Worm (Caenorhabditis elegans) whole organism, L4 larva: Measurements from ENCODE around the gene ZK673.1.
A peak's percentile ranks its signal among the peaks of the same experiment; 100 is the strongest.

ENCODE experiments used
- D1046.2 ChIP-seq: fragments of 200-800 bp; sonication (Bioruptor generic); IDR thresholded peaks from 2 replicates; pipeline ENCODE4 v1.3.6; 2022; ENCODE audit warnings: missing genetic modification characterization, missing compliant biosample characterization
- F44E2.7 ChIP-seq: fragments of 200-800 bp; sonication (Bioruptor generic); IDR thresholded peaks from 2 replicates; pipeline ENCODE4 v2.1.2; 2022; ENCODE audit warnings: missing genetic modification characterization, missing compliant biosample characterization
- F49E8.2 ChIP-seq: sonication (generic microtip); optimal IDR thresholded peaks from 2 replicates; lab custom pipeline; 2016; ENCODE audit warnings: missing compliant biosample characterization, mild to moderate bottlenecking, missing genetic modification characterization, borderline replicate concordance
- Y48G9A.11 ChIP-seq: fragments of 200-800 bp; sonication (Bioruptor generic); IDR thresholded peaks from 2 replicates; pipeline ENCODE4 v1.3.6; 2022; ENCODE audit warnings: missing genetic modification reagents, missing genetic modification characterization, missing compliant biosample characterization
- Y5F2A.4 ChIP-seq: fragments of 200-800 bp; sonication (Bioruptor generic); optimal IDR thresholded peaks from 2 replicates; lab custom pipeline; 2018; ENCODE audit warnings: mild to moderate bottlenecking, missing genetic modification characterization, missing compliant biosample characterization
- arid-1 ChIP-seq: fragments of 200-800 bp; sonication (Bioruptor generic); conservative IDR thresholded peaks from 2 replicates; pipeline ENCODE4 v1.3.6; 2022; ENCODE audit warnings: missing genetic modification reagents, missing genetic modification characterization, missing compliant biosample characterization
- attf-4 ChIP-seq: sonication (generic microtip); optimal IDR thresholded peaks from 3 replicates; lab custom pipeline; 2017; ENCODE audit warnings: missing biosample characterization, missing genetic modification characterization
- ceh-20 ChIP-seq: fragments of 200-800 bp; sonication (Bioruptor generic); IDR thresholded peaks from 2 replicates; pipeline ENCODE4 v1.3.6; 2022; ENCODE audit warnings: missing genetic modification reagents, missing genetic modification characterization, missing compliant biosample characterization
- ceh-28 ChIP-seq: fragments of 150-350 bp; optimal IDR thresholded peaks from 2 replicates; lab custom pipeline; 2014; ENCODE audit warnings: missing biosample characterization, missing genetic modification reagents, missing genetic modification characterization
- ceh-44 ChIP-seq: fragments of 200-800 bp; sonication (Bioruptor generic); IDR thresholded peaks from 2 replicates; pipeline ENCODE4 v1.3.6; 2022; ENCODE audit warnings: missing genetic modification reagents, missing genetic modification characterization, missing compliant biosample characterization
- ces-1 ChIP-seq: fragments of 150-350 bp; sonication (generic microtip); optimal IDR thresholded peaks from 4 replicates; lab custom pipeline; 2014; ENCODE audit warnings: missing biosample characterization, missing genetic modification reagents, missing genetic modification characterization
- daf-16 ChIP-seq, 3 experiments: sonication (generic microtip); optimal IDR thresholded peaks; 2 replicates each; lab custom pipeline; 2016 to 2017; ENCODE audit warnings: missing genetic modification characterization in 3 of 3, missing genetic modification reagents in 3 of 3, mild to moderate bottlenecking in 2 of 3, missing compliant biosample characterization in 2 of 3, missing biosample characterization in 1 of 3, moderate library complexity in 1 of 3
- daf-8 ChIP-seq: fragments of 200-800 bp; sonication (Bioruptor generic); IDR thresholded peaks from 2 replicates; pipeline ENCODE4 v1.3.6; 2022; ENCODE audit warnings: missing genetic modification characterization, missing compliant biosample characterization
- duxl-1 ChIP-seq: sonication (generic microtip); optimal IDR thresholded peaks from 2 replicates; lab custom pipeline; 2016; ENCODE audit warnings: mild to moderate bottlenecking, missing genetic modification characterization, moderate library complexity, missing compliant biosample characterization; ENCODE audit not compliant: poor library complexity
- dve-1 ChIP-seq: sonication (generic microtip); optimal IDR thresholded peaks from 2 replicates; lab custom pipeline; 2017; ENCODE audit warnings: antibody characterized with exemption, mild to moderate bottlenecking, missing genetic modification characterization, missing compliant biosample characterization; ENCODE audit not compliant: insufficient read depth
- fos-1 ChIP-seq: fragments of 150-350 bp; optimal IDR thresholded peaks from 2 replicates; lab custom pipeline; 2014; ENCODE audit warnings: missing biosample characterization, missing genetic modification characterization
- gei-8 ChIP-seq: fragments of 200-800 bp; sonication (Bioruptor generic); optimal IDR thresholded peaks from 2 replicates; lab custom pipeline; 2018; ENCODE audit warnings: mild to moderate bottlenecking, missing genetic modification characterization, missing compliant biosample characterization
- hif-1 ChIP-seq, 2 experiments: sonication (generic microtip); optimal IDR thresholded peaks; 2 replicates each; lab custom pipeline; 2016 to 2017; ENCODE audit warnings: missing compliant biosample characterization in 2 of 2, missing genetic modification characterization in 2 of 2, missing genetic modification reagents in 2 of 2, missing genotype in 2 of 2, mild to moderate bottlenecking in 1 of 2
- hlh-11 ChIP-seq: fragments of 200-800 bp; sonication (Bioruptor generic); optimal IDR thresholded peaks from 2 replicates; lab custom pipeline; 2018; ENCODE audit warnings: mild to moderate bottlenecking, missing genetic modification characterization, missing compliant biosample characterization
- hlh-30 ChIP-seq: sonication (generic microtip); optimal IDR thresholded peaks from 2 replicates; lab custom pipeline; 2017; ENCODE audit warnings: antibody characterized with exemption, mild to moderate bottlenecking, missing genetic modification characterization, missing compliant biosample characterization; ENCODE audit not compliant: insufficient read depth
- jun-1 ChIP-seq: fragments of 150-350 bp; optimal IDR thresholded peaks from 2 replicates; lab custom pipeline; 2014; ENCODE audit warnings: missing biosample characterization, missing genetic modification reagents, missing genetic modification characterization
- lim-7 ChIP-seq: fragments of 200-800 bp; sonication (Bioruptor generic); IDR thresholded peaks from 2 replicates; pipeline ENCODE4 v1.3.6; 2022; ENCODE audit warnings: missing genetic modification characterization, missing compliant biosample characterization
- lin-1 ChIP-seq: fragments of 200-800 bp; sonication (Bioruptor generic); IDR thresholded peaks from 2 replicates; pipeline ENCODE4 v1.3.6; 2022; ENCODE audit warnings: missing genetic modification reagents, missing genetic modification characterization, missing compliant biosample characterization
- lin-13 ChIP-seq: fragments of 150-350 bp; optimal IDR thresholded peaks from 2 replicates; lab custom pipeline; 2014; ENCODE audit warnings: missing biosample characterization, missing genetic modification reagents, missing genetic modification characterization
- lin-15B ChIP-seq: fragments of 150-350 bp; sonication (generic microtip); optimal IDR thresholded peaks from 3 replicates; lab custom pipeline; 2014; ENCODE audit warnings: missing biosample characterization, missing genetic modification characterization
- lin-29 ChIP-seq: fragments of 200-800 bp; sonication (Bioruptor generic); IDR thresholded peaks from 2 replicates; pipeline ENCODE4 v1.3.6; 2022; ENCODE audit warnings: missing genetic modification reagents, missing genetic modification characterization, missing compliant biosample characterization
- lin-38 ChIP-seq: fragments of 200-800 bp; sonication (Bioruptor generic); IDR thresholded peaks from 2 replicates; pipeline ENCODE4 v1.3.6; 2022; ENCODE audit warnings: missing genetic modification reagents, missing genetic modification characterization, missing compliant biosample characterization
- lin-39 ChIP-seq: fragments of 150-350 bp; optimal IDR thresholded peaks from 2 replicates; lab custom pipeline; 2014; ENCODE audit warnings: missing biosample characterization, missing genetic modification reagents, missing genetic modification characterization
- lir-3 ChIP-seq: sonication (generic microtip); optimal IDR thresholded peaks from 2 replicates; lab custom pipeline; 2016; ENCODE audit warnings: mild to moderate bottlenecking, missing genetic modification characterization, missing compliant biosample characterization
- lsy-2 ChIP-seq, 2 experiments: fragments of 150-350 bp in 1 of 2; sonication (generic microtip) in 1 of 2; optimal IDR thresholded peaks; 2 replicates each; lab custom pipeline; 2014 to 2017; ENCODE audit warnings: missing biosample characterization in 2 of 2, missing genetic modification characterization in 2 of 2
- mdl-1 ChIP-seq, 2 experiments: fragments of 150-350 bp in 1 of 2; sonication (generic microtip) in 1 of 2; optimal IDR thresholded peaks; 2 replicates each; lab custom pipeline; 2014 to 2017; ENCODE audit warnings: missing biosample characterization in 2 of 2, missing genetic modification characterization in 2 of 2
- mes-2 ChIP-seq: sonication (generic microtip); optimal IDR thresholded peaks from 2 replicates; lab custom pipeline; 2016; ENCODE audit warnings: missing genotype, mild to moderate bottlenecking, missing genetic modification characterization, missing compliant biosample characterization; ENCODE audit not compliant: poor library complexity, severe bottlenecking
- nhr-10 ChIP-seq: fragments of 150-350 bp; optimal IDR thresholded peaks from 2 replicates; lab custom pipeline; 2014; ENCODE audit warnings: missing biosample characterization, missing genetic modification characterization
- nhr-28 ChIP-seq: fragments of 150-350 bp; optimal IDR thresholded peaks from 2 replicates; lab custom pipeline; 2014; ENCODE audit warnings: missing biosample characterization, missing genetic modification characterization
- nhr-6 ChIP-seq: fragments of 150-350 bp; optimal IDR thresholded peaks from 2 replicates; lab custom pipeline; 2014; ENCODE audit warnings: missing biosample characterization, missing genetic modification characterization
- php-3 ChIP-seq: fragments of 200-800 bp; sonication (Bioruptor generic); IDR thresholded peaks from 2 replicates; pipeline ENCODE4 v1.3.6; 2022; ENCODE audit warnings: missing genetic modification reagents, missing genetic modification characterization, missing compliant biosample characterization
- pqm-1 ChIP-seq: sonication (generic microtip); optimal IDR thresholded peaks from 2 replicates; lab custom pipeline; 2017; ENCODE audit warnings: missing biosample characterization, missing genetic modification characterization
- saeg-2 ChIP-seq: fragments of 200-800 bp; sonication (Bioruptor generic); IDR thresholded peaks from 2 replicates; pipeline ENCODE4 v1.3.6; 2022; ENCODE audit warnings: missing genetic modification reagents, missing genetic modification characterization, missing compliant biosample characterization
- set-16 ChIP-seq: fragments of 200-800 bp; sonication (Bioruptor generic); IDR thresholded peaks from 2 replicates; pipeline ENCODE4 v1.3.6; 2022; ENCODE audit warnings: missing genetic modification reagents, missing genetic modification characterization, missing compliant biosample characterization
- snpc-1.2 ChIP-seq: fragments of 200-800 bp; sonication (Bioruptor generic); IDR thresholded peaks from 2 replicates; pipeline ENCODE4 v1.3.6; 2022; ENCODE audit warnings: missing genetic modification reagents, missing genetic modification characterization, missing compliant biosample characterization
- snpc-4 ChIP-seq: fragments of 150-350 bp; optimal IDR thresholded peaks from 2 replicates; lab custom pipeline; 2014; ENCODE audit warnings: missing biosample characterization, missing genetic modification characterization
- spr-1 ChIP-seq: sonication (generic microtip); optimal IDR thresholded peaks from 2 replicates; lab custom pipeline; 2016; ENCODE audit warnings: mild to moderate bottlenecking, missing genetic modification characterization, missing compliant biosample characterization
- tag-97 ChIP-seq: fragments of 200-800 bp; sonication (Bioruptor generic); IDR thresholded peaks from 2 replicates; pipeline ENCODE4 v1.3.6; 2022; ENCODE audit warnings: missing genetic modification characterization, missing compliant biosample characterization
- unc-130 ChIP-seq: sonication (generic microtip); optimal IDR thresholded peaks from 2 replicates; lab custom pipeline; 2016; ENCODE audit warnings: missing genetic modification reagents, missing genetic modification characterization, missing compliant biosample characterization
- unc-39 ChIP-seq: sonication (generic microtip); optimal IDR thresholded peaks from 2 replicates; lab custom pipeline; 2017; ENCODE audit warnings: missing biosample characterization, missing genetic modification characterization
- vab-7 ChIP-seq: fragments of 200-800 bp; sonication (Bioruptor generic); IDR thresholded peaks from 2 replicates; pipeline ENCODE4 v1.3.6; 2022; ENCODE audit warnings: missing genetic modification reagents, missing genetic modification characterization, missing compliant biosample characterization
- zag-1 ChIP-seq: fragments of 150-350 bp; optimal IDR thresholded peaks from 2 replicates; lab custom pipeline; 2014; ENCODE audit warnings: missing biosample characterization, missing genetic modification characterization
- zfp-2 ChIP-seq: sonication (generic microtip); optimal IDR thresholded peaks from 2 replicates; lab custom pipeline; 2016; ENCODE audit warnings: mild to moderate bottlenecking, missing genetic modification characterization, missing compliant biosample characterization
- zfp-3 ChIP-seq: fragments of 200-800 bp; sonication (Bioruptor generic); conservative IDR thresholded peaks from 2 replicates; pipeline ENCODE4 v1.3.6; 2022; ENCODE audit warnings: missing genetic modification reagents, missing genetic modification characterization, missing compliant biosample characterization

The ZK673.1 gene

DNA sequence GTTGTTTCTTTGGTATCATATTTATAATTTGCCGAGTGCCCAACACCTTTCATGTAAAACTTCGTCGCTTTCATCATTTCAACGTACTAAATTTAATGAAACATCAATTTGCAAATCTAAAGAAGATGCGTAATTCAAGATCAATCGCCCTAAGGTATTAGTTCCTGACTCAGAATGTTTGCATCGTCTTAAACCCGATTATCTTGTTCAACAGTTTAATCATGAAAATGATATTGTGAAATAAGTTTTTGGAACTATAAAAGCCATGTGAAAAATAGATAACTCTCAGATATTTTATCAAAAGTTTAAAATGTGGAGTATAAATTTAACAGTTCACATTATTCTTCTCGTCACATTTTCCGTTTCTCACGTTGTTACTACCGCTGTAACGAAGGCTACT lies 3.0 kb upstream of the ZK673.1 start, which contains the start of gene E04D5.4:
Gene E04D5.4, plus strand, starts transcription at position 301 of the 400 bp plus-strand sequence.
- TF ChIP-seq unc-130 (GFP tag; lab: Kevin White, UChicago) (no peak), nhr-6 (tag; lab: Kevin White, UChicago) (no peak), ceh-28 (tag; lab: Kevin White, UChicago) (no peak), ceh-20 (GFP tag; lab: Robert Waterston, UW) (no peak), Y5F2A.4 (GFP tag; lab: Kevin White, UChicago) (no peak), hif-1 (tag; optimal IDR thresholded peaks at IDR 0.05; lab: Kevin White, UChicago) (no peak), unc-39 (tag; lab: Kevin White, UChicago) (no peak)

DNA sequence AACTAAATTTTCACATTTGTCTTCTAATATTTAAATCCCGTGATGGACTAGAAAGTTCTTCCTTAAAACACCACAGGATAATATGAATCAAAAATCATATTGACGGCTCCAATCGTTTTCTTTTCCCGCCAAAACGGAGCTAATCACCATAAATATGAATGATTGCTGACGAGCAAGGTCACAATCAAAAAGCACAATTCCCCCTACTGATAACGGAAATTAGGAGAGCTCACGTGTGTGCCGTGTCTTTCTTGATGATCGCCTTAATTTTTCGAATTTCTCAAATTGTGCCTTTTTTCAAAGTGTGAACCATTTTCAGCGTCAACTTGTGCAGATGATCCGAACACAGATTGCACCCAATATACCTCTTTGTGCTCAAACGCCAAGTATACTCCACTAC lies 952 bp downstream of the ZK673.1 start:
- TF ChIP-seq nhr-6 (tag; lab: Kevin White, UChicago), result no peak
- no peak for TF ChIP-seq lin-15B (tag; lab: Kevin White, UChicago)
- no peak for TF ChIP-seq duxl-1 (tag; lab: Kevin White, UChicago)
- TF ChIP-seq hlh-11 (tag; lab: Kevin White, UChicago), result peak; percentile 56
- no peak for TF ChIP-seq ceh-20 (GFP tag; lab: Robert Waterston, UW)
- TF ChIP-seq fos-1, result no peak
- TF ChIP-seq attf-4 (tag; lab: Kevin White, UChicago), result no peak
- no peak for TF ChIP-seq unc-39 (tag; lab: Kevin White, UChicago)
- no peak for TF ChIP-seq php-3 (GFP tag; lab: Robert Waterston, UW)
- no peak for TF ChIP-seq vab-7 (GFP tag; lab: Robert Waterston, UW)
- TF ChIP-seq jun-1 (tag; lab: Kevin White, UChicago), result no peak
- no peak for TF ChIP-seq snpc-1.2 (GFP tag; lab: Robert Waterston, UW)
- TF ChIP-seq lin-39 (tag; lab: Kevin White, UChicago), result no peak
- no peak for TF ChIP-seq daf-8 (GFP tag; lab: Robert Waterston, UW)
- TF ChIP-seq saeg-2 (GFP tag; lab: Robert Waterston, UW), result no peak
- no peak for TF ChIP-seq zfp-3 (GFP tag; lab: Robert Waterston, UW)
- no peak for TF ChIP-seq arid-1 (GFP tag; lab: Robert Waterston, UW)
- TF ChIP-seq lin-1 (GFP tag; lab: Robert Waterston, UW), result no peak
- no peak for TF ChIP-seq zag-1 (tag; lab: Kevin White, UChicago)
- TF ChIP-seq lim-7, result no peak
- TF ChIP-seq lin-29, result no peak
- TF ChIP-seq D1046.2 (GFP tag; lab: Robert Waterston, UW), result no peak
- TF ChIP-seq lsy-2 (tag; optimal IDR thresholded peaks at IDR 0.05; lab: Kevin White, UChicago), result no peak
- peak; percentile 51 for TF ChIP-seq dve-1
- TF ChIP-seq lin-38 (GFP tag; lab: Robert Waterston, UW), result no peak
- TF ChIP-seq Y48G9A.11, result no peak
- peak in 1 of 2 experiments; percentile 19 for TF ChIP-seq mdl-1 (tag; optimal IDR thresholded peaks at IDR 0.05; lab: Kevin White, UChicago)
- no peak for TF ChIP-seq set-16 (GFP tag; lab: Robert Waterston, UW)
- no peak for TF ChIP-seq daf-16 (GFP tag; optimal IDR thresholded peaks at IDR 0.05; lab: Kevin White, UChicago)
- TF ChIP-seq daf-16 (tag; optimal IDR thresholded peaks at IDR 0.05; lab: Kevin White, UChicago), result peak; percentile 46
- TF ChIP-seq tag-97, result no peak
- no peak for TF ChIP-seq lin-13
- TF ChIP-seq gei-8 (GFP tag; lab: Kevin White, UChicago), result no peak
- TF ChIP-seq lir-3 (tag; lab: Kevin White, UChicago), result no peak
- no peak for TF ChIP-seq mes-2 (tag; lab: Kevin White, UChicago)
- no peak for TF ChIP-seq nhr-10 (tag; lab: Kevin White, UChicago)
- TF ChIP-seq pqm-1 (tag; lab: Kevin White, UChicago), result peak; percentile 42
- peak; percentile 58 for TF ChIP-seq hlh-30 (tag; lab: Kevin White, UChicago)
- no peak for TF ChIP-seq zfp-2 (tag; lab: Kevin White, UChicago)
- no peak for TF ChIP-seq snpc-4 (tag; lab: Kevin White, UChicago)
- no peak for TF ChIP-seq F44E2.7 (GFP tag; lab: Robert Waterston, UW)
- no peak for TF ChIP-seq ceh-44
- no peak for TF ChIP-seq spr-1
- TF ChIP-seq nhr-28 (tag; lab: Kevin White, UChicago), result peak; percentile 62
- TF ChIP-seq ces-1, result no peak
- no peak for TF ChIP-seq F49E8.2
